Worm (Caenorhabditis elegans): ENCODE results near the gene nst-1.

nst-1 gene

ce11 chrII:8269855-8270647, 13.0 kb downstream of the nst-1 start, which contains the start of gene tdc-1:
Gene tdc-1 (plus strand): TSS chrII:8270597.
- TF ChIP-seq elt-2 (tag; optimal IDR thresholded peaks at IDR 0.05) (peak; percentile 3), nhr-11 (tag; optimal IDR thresholded peaks at IDR 0.05) (no peak), unc-3 (GFP tag; conservative IDR thresholded peaks at IDR 0.05) (no peak), unc-3 (tag; optimal IDR thresholded peaks at IDR 0.05) (no peak), odd-2 (tag; optimal IDR thresholded peaks at IDR 0.05) (no peak)

DNA sequence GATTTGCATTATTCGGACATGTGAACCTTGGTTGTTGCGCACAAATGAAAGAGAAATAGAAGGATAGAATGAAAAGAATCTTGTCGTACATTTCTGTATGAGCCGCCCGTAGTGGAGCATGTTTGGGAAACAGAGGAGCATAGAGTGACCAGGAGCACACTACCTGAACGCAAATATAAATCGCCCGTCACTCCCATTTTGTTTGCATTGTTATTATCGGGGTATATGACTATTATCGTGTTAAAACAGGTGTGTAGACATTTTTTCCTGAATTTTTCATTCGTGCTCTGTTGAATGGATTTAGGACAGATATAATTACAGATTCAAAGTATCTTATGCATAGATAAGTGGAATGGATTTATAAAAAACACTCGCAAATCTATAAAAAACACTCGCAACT, 13.7 kb downstream of the nst-1 start, which contains the start of gene K01C8.2:
K01C8.2 (minus strand) TSS at position 101 of the 400 bp plus-strand sequence.
- TF ChIP-seq nhr-232 (tag; optimal IDR thresholded peaks at IDR 0.05) (no peak), gmeb-2 (tag; optimal IDR thresholded peaks at IDR 0.05) (no peak), pha-2 (tag; optimal IDR thresholded peaks at IDR 0.05) (no peak)

DNA sequence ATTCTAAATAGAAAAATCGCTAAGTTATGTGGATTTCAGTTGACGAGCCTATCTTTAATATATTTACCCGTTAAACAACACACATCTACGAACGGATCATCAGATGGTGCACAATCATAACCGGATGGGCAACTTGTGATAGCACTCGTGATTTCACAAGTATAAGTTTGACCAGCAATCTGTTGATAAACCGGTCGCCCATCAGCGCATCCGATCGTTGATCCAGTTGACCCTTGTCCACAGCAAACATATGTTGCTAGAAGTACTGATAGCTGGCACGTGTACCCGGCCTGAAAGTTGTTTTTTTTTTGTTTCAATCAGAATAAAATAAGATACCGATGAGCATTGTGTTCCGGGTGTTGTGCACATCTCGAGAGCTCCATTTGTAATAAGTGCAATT, 15.3 kb downstream of the nst-1 start:
- TF ChIP-seq pha-4 (tag; optimal IDR thresholded peaks at IDR 0.05): no peak
- TF ChIP-seq rnt-1 (tag; optimal IDR thresholded peaks at IDR 0.05): no peak
- no peak for TF ChIP-seq unc-42 (tag; optimal IDR thresholded peaks at IDR 0.05)
- no peak for TF ChIP-seq C38D4.7 (GFP tag; optimal IDR thresholded peaks at IDR 0.05)
- no peak for TF ChIP-seq ztf-16 (tag; optimal IDR thresholded peaks at IDR 0.05)
- no peak for TF ChIP-seq hlh-6 (tag; optimal IDR thresholded peaks at IDR 0.05)
- TF ChIP-seq nhr-232 (tag; optimal IDR thresholded peaks at IDR 0.05): no peak
- no peak for TF ChIP-seq ceh-34 (tag; optimal IDR thresholded peaks at IDR 0.05)
- no peak for TF ChIP-seq ceh-19 (GFP tag; optimal IDR thresholded peaks at IDR 0.05)
- TF ChIP-seq fkh-10 (GFP tag; optimal IDR thresholded peaks at IDR 0.05): no peak
- no peak for TF ChIP-seq ceh-31 (tag; optimal IDR thresholded peaks at IDR 0.05)
- TF ChIP-seq nfya-1 (tag; optimal IDR thresholded peaks at IDR 0.05): no peak
- TF ChIP-seq mec-3 (tag; optimal IDR thresholded peaks at IDR 0.05; ENCODE audit: borderline replicate concordance): no peak
- TF ChIP-seq lim-6 (tag; optimal IDR thresholded peaks at IDR 0.05): no peak
- no peak for TF ChIP-seq hlh-15 (tag; optimal IDR thresholded peaks at IDR 0.05)
- no peak for TF ChIP-seq unc-86 (tag; optimal IDR thresholded peaks at IDR 0.05)
- TF ChIP-seq elt-4 (tag; optimal IDR thresholded peaks at IDR 0.05): no peak
- no peak for TF ChIP-seq Y22D7AL.16 (tag; optimal IDR thresholded peaks at IDR 0.05)
- TF ChIP-seq ahr-1 (tag; optimal IDR thresholded peaks at IDR 0.05): no peak
- TF ChIP-seq lin-11 (tag; optimal IDR thresholded peaks at IDR 0.05): no peak

DNA sequence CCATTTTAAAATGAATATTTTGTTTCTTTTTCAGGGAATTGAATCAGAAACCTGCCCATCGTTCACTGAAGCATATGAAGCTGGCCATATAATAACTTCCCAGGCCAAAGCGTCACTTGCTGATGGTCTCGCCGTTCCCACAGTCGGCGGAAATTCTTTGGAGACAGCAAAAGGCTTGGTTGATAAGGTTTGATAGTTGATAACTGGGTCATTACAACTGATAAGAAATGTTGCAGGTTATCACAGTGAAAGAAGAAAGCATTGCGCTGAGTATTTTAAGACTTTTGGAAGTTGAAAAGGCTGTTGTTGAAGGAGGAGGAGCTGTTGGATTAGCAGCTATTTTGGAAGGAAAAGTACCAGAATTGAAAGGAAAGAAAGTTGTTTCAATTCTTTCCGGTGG, 16.4 kb downstream of the nst-1 start:
- TF ChIP-seq pax-1 (tag; optimal IDR thresholded peaks at IDR 0.05): no peak
- peak; percentile 91 for TF ChIP-seq elt-2 (tag; optimal IDR thresholded peaks at IDR 0.05)

- no peak for TF ChIP-seq eyg-1 (tag; optimal IDR thresholded peaks at IDR 0.05)
- TF ChIP-seq hlh-8 (tag; optimal IDR thresholded peaks at IDR 0.05): no peak
- TF ChIP-seq ceh-34 (tag; optimal IDR thresholded peaks at IDR 0.05): no peak
- no peak for TF ChIP-seq ceh-24 (tag; optimal IDR thresholded peaks at IDR 0.05)
- TF ChIP-seq ztf-16 (tag; optimal IDR thresholded peaks at IDR 0.05): no peak
These were observed 18.4 kb downstream of the nst-1 start, which contains the start of gene srdh-1 for ce11 chrII:8264619-8265018. Gene srdh-1 (plus strand): TSS chrII:8264661.

DNA sequence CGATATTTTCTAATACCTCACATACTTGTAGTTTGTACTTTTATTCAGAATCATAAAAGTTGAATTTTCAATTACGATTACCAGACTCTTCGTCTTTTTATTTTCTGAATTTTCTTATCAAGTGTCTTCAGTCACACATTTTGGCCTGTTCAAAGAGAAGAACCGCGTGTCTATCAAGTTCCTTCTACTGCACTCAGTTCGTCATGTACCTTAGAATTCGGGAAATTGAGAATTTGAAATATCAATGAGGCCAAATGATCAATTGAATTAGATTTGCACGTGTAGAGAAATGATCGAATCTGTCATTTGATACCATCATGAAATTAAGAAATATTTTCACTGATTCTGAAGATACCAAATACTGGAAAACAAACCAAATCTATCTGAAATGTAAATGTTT, 19.4 kb downstream of the nst-1 start:
- no peak for TF ChIP-seq nfya-1 (tag; optimal IDR thresholded peaks at IDR 0.05)
- no peak for TF ChIP-seq ttx-3 (tag; optimal IDR thresholded peaks at IDR 0.05)
- no peak for TF ChIP-seq hlh-8 (tag; optimal IDR thresholded peaks at IDR 0.05)
- TF ChIP-seq unc-86 (tag; optimal IDR thresholded peaks at IDR 0.05): no peak
- no peak for TF ChIP-seq eyg-1 (tag; optimal IDR thresholded peaks at IDR 0.05)
- TF ChIP-seq elt-2 (tag; optimal IDR thresholded peaks at IDR 0.05): no peak
- no peak for TF ChIP-seq madf-2 (tag; optimal IDR thresholded peaks at IDR 0.05)
- TF ChIP-seq hlh-15 (tag; optimal IDR thresholded peaks at IDR 0.05): no peak
- no peak for TF ChIP-seq pqm-1 (tag; optimal IDR thresholded peaks at IDR 0.05)
- TF ChIP-seq nhr-232 (tag; optimal IDR thresholded peaks at IDR 0.05): no peak
- TF ChIP-seq hlh-13 (GFP tag; optimal IDR thresholded peaks at IDR 0.05): no peak
- no peak for TF ChIP-seq pha-4 (tag; optimal IDR thresholded peaks at IDR 0.05)
- no peak for TF ChIP-seq ceh-48 (tag; optimal IDR thresholded peaks at IDR 0.05)
- TF ChIP-seq ceh-9 (tag; optimal IDR thresholded peaks at IDR 0.05): no peak
- TF ChIP-seq lim-6 (tag; optimal IDR thresholded peaks at IDR 0.05): no peak
- TF ChIP-seq ets-4 (tag; optimal IDR thresholded peaks at IDR 0.05): no peak
- no peak for TF ChIP-seq sox-2 (GFP tag; IDR thresholded peaks at IDR 0.05)
- no peak for TF ChIP-seq zip-5 (tag; optimal IDR thresholded peaks at IDR 0.05)

Measured in whole organism, late embryonic.